Fruit fly (Drosophila melanogaster) whole organism, prepupa: ENCODE data around the gene Abcd1.

Experiments
- CG16779 ChIP-seq: fragments of 200-800 bp; sonication (Bioruptor generic); optimal IDR thresholded peaks from 3 replicates; lab custom pipeline; 2017; ENCODE audit warnings: missing biosample characterization, mild to moderate bottlenecking, missing genetic modification characterization
- CG4318 ChIP-seq: fragments of 200-800 bp; sonication (Bioruptor generic); optimal IDR thresholded peaks from 3 replicates; lab custom pipeline; 2017; ENCODE audit warnings: missing biosample characterization, mild to moderate bottlenecking, missing genetic modification characterization
- CG6276 ChIP-seq: fragments of 200-800 bp; sonication (Bioruptor generic); optimal IDR thresholded peaks from 2 replicates; lab custom pipeline; 2017; ENCODE audit warnings: missing biosample characterization, mild to moderate bottlenecking, missing genetic modification characterization
- CG6808 ChIP-seq: fragments of 200-800 bp; sonication (Bioruptor generic); optimal IDR thresholded peaks from 3 replicates; lab custom pipeline; 2017; ENCODE audit warnings: missing biosample characterization, missing genetic modification characterization, mild to moderate bottlenecking, moderate library complexity, missing genetic modification reagents
- CG8119 ChIP-seq: fragments of 200-800 bp; sonication (Bioruptor generic); IDR thresholded peaks from 3 replicates; pipeline ENCODE4 v1.3.6; 2022; ENCODE audit warnings: missing biosample characterization, missing genetic modification characterization
- dsx ChIP-seq: fragments of 200-800 bp; optimal IDR thresholded peaks from 3 replicates; lab custom pipeline; 2019; ENCODE audit warnings: missing biosample characterization, mild to moderate bottlenecking, missing genetic modification characterization, moderate library complexity; ENCODE audit not compliant: poor library complexity, severe bottlenecking
- lz ChIP-seq: fragments of 200-800 bp; sonication (Bioruptor generic); optimal IDR thresholded peaks from 3 replicates; lab custom pipeline; 2016; ENCODE audit warnings: missing biosample characterization, missing genetic modification characterization
- vri ChIP-seq: fragments of 200-800 bp; sonication (Bioruptor generic); optimal IDR thresholded peaks from 3 replicates; lab custom pipeline; 2016; ENCODE audit warnings: missing biosample characterization, mild to moderate bottlenecking, missing genetic modification characterization

dm6 chr4:230430-230829 is 36.8 kb upstream of the Abcd1 start, which contains the start of gene CG1674:
- no peak for TF ChIP-seq vri (GFP tag; lab: Kevin White, UChicago)
- TF ChIP-seq lz (GFP tag; lab: Kevin White, UChicago): no peak
- TF ChIP-seq CG6808 (GFP tag; lab: Kevin White, UChicago): no peak
- TF ChIP-seq dsx (GFP tag; lab: Kevin White, UChicago): no peak
- no peak for TF ChIP-seq CG4318
- TF ChIP-seq CG8119 (GFP tag; lab: Robert Waterston, UW): no peak
- TF ChIP-seq CG6276 (GFP tag; lab: Kevin White, UChicago): no peak
- no peak for TF ChIP-seq CG16779 (tag; lab: Kevin White, UChicago)
